Worm (Caenorhabditis elegans): ENCODE results near the gene ttr-2.

DNA sequence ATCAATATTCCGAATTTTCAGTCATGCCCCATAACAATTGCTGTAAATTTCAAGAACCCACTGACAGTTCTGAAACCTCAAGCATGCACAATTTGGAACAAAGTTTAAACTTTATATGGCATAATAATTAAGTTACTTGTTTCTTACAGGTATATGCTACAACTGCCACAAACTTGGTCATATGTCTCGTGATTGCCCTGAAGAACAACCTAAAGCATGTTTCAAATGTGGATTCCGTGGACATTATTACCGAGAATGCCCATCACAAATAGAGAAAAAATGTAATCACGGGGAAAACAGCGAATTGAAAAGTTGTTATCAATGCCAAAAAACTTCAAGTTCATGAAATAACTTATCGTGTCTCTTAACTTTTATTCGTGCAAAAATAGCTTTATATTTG is 14.6 kb upstream of the ttr-2 start:
- TF ChIP-seq sox-4 (tag; optimal IDR thresholded peaks at IDR 0.05), result no peak
- TF ChIP-seq Y22D7AL.16 (tag; optimal IDR thresholded peaks at IDR 0.05), result no peak
- no peak for TF ChIP-seq hlh-8 (tag; optimal IDR thresholded peaks at IDR 0.05)
- no peak for TF ChIP-seq rnt-1 (tag; optimal IDR thresholded peaks at IDR 0.05)

All from whole organism, late embryonic.